Fruit fly (Drosophila melanogaster) whole organism, embryonic: ENCODE measurements around the gene Gga.

ENCODE experiments used
- CG10431 ChIP-seq: fragments of 200-800 bp; sonication (Bioruptor generic); optimal IDR thresholded peaks from 3 replicates; lab custom pipeline; 2018; ENCODE audit warnings: missing biosample characterization, mild to moderate bottlenecking, missing genetic modification characterization
- CG11398 ChIP-seq: fragments of 200-800 bp; sonication (Bioruptor generic); optimal IDR thresholded peaks from 2 replicates; lab custom pipeline; 2016; ENCODE audit warnings: missing biosample characterization, missing genetic modification characterization
- CG12155 ChIP-seq: fragments of 200-800 bp; sonication (Bioruptor generic); optimal IDR thresholded peaks from 3 replicates; lab custom pipeline; 2016; ENCODE audit warnings: missing biosample characterization, missing genetic modification characterization
- CG12391 ChIP-seq: fragments of 200-800 bp; sonication (Bioruptor generic); optimal IDR thresholded peaks from 3 replicates; lab custom pipeline; 2018; ENCODE audit warnings: missing biosample characterization, mild to moderate bottlenecking, missing genetic modification characterization, moderate library complexity
- CG12769 ChIP-seq: fragments of 200-800 bp; sonication (Bioruptor generic); optimal IDR thresholded peaks from 2 replicates; lab custom pipeline; 2019; ENCODE audit warnings: missing biosample characterization, mild to moderate bottlenecking, missing genetic modification characterization, moderate library complexity
- CG13296 ChIP-seq: fragments of 200-800 bp; sonication (Bioruptor generic); optimal IDR thresholded peaks from 3 replicates; lab custom pipeline; 2018; ENCODE audit warnings: missing biosample characterization, mild to moderate bottlenecking, missing genetic modification characterization
- CG16863 ChIP-seq: fragments of 200-800 bp; sonication (Bioruptor generic); optimal IDR thresholded peaks from 3 replicates; lab custom pipeline; 2016; ENCODE audit warnings: missing biosample characterization, missing genetic modification characterization
- CG1832 ChIP-seq: fragments of 200-800 bp; sonication (Bioruptor generic); optimal IDR thresholded peaks from 2 replicates; lab custom pipeline; 2017; ENCODE audit warnings: missing biosample characterization, mild to moderate bottlenecking, missing genetic modification characterization, inconsistent platforms
- CG2678 ChIP-seq: fragments of 200-800 bp; sonication (Bioruptor generic); optimal IDR thresholded peaks from 3 replicates; lab custom pipeline; 2019; ENCODE audit warnings: missing biosample characterization, mild to moderate bottlenecking, missing genetic modification characterization, moderate library complexity
- CG32767 ChIP-seq: fragments of 200-800 bp; sonication (Bioruptor generic); IDR thresholded peaks from 2 replicates; pipeline ENCODE4 v1.3.6; 2022; ENCODE audit warnings: missing biosample characterization, missing genetic modification characterization
- CG3995 ChIP-seq: fragments of 200-800 bp; sonication (Bioruptor generic); optimal IDR thresholded peaks from 3 replicates; lab custom pipeline; 2016; ENCODE audit warnings: missing biosample characterization, missing genetic modification characterization
- CG4424 ChIP-seq: fragments of 200-800 bp; sonication (Bioruptor generic); optimal IDR thresholded peaks from 3 replicates; lab custom pipeline; 2016; ENCODE audit warnings: missing biosample characterization, missing genetic modification characterization
- CG4617 ChIP-seq: fragments of 200-800 bp; sonication (Bioruptor generic); optimal IDR thresholded peaks from 3 replicates; lab custom pipeline; 2016; ENCODE audit warnings: missing biosample characterization, missing genetic modification characterization, borderline replicate concordance
- CG6765 ChIP-seq: fragments of 200-800 bp; sonication (Bioruptor generic); optimal IDR thresholded peaks from 3 replicates; lab custom pipeline; 2017; ENCODE audit warnings: missing biosample characterization, mild to moderate bottlenecking, missing genetic modification characterization
- CG9215 ChIP-seq: fragments of 200-800 bp; sonication (Bioruptor generic); IDR thresholded peaks from 2 replicates; pipeline ENCODE4 v1.3.6; 2022; ENCODE audit warnings: missing biosample characterization, missing genetic modification characterization
- CTCF ChIP-seq: fragments of 200-800 bp; sonication (Bioruptor generic); optimal IDR thresholded peaks from 2 replicates; lab custom pipeline; 2017; ENCODE audit warnings: missing biosample characterization, mild to moderate bottlenecking, missing genetic modification characterization, moderate library complexity
- Chrac-16 ChIP-seq: fragments of 200-800 bp; sonication (Bioruptor generic); optimal IDR thresholded peaks from 3 replicates; lab custom pipeline; 2016; ENCODE audit warnings: missing biosample characterization, missing genetic modification characterization
- CkIIα-i1 ChIP-seq: fragments of 200-800 bp; sonication (Bioruptor generic); IDR thresholded peaks from 2 replicates; pipeline ENCODE4 v1.3.6; 2022; ENCODE audit warnings: missing biosample characterization, missing genetic modification characterization
- Deaf1 ChIP-seq: fragments of 200-800 bp; optimal IDR thresholded peaks from 3 replicates; lab custom pipeline; 2019; ENCODE audit warnings: missing biosample characterization, mild to moderate bottlenecking, missing genetic modification characterization, moderate library complexity
- Fer1 ChIP-seq: fragments of 200-800 bp; sonication (Bioruptor generic); optimal IDR thresholded peaks from 2 replicates; lab custom pipeline; 2017; ENCODE audit warnings: missing biosample characterization, mild to moderate bottlenecking, missing genetic modification characterization
- Gug ChIP-seq: fragments of 200-800 bp; sonication (Bioruptor generic); IDR thresholded peaks from 4 replicates; pipeline ENCODE4 v1.3.6; 2022; ENCODE audit warnings: missing biosample characterization, missing genetic modification characterization
- HLH3B ChIP-seq: fragments of 200-800 bp; sonication (Bioruptor generic); IDR thresholded peaks from 2 replicates; pipeline ENCODE4 v1.3.6; 2022; ENCODE audit warnings: missing biosample characterization, missing genetic modification characterization
- Jarid2 ChIP-seq: fragments of 200-800 bp; sonication (Bioruptor generic); optimal IDR thresholded peaks from 3 replicates; lab custom pipeline; 2017; ENCODE audit warnings: mild to moderate bottlenecking, missing biosample characterization, missing genetic modification reagents, missing genetic modification characterization
- Meics ChIP-seq: fragments of 200-800 bp; sonication (Bioruptor generic); optimal IDR thresholded peaks from 2 replicates; lab custom pipeline; 2017; ENCODE audit warnings: missing biosample characterization, mild to moderate bottlenecking, missing genetic modification characterization
- Nf-YA ChIP-seq: fragments of 200-800 bp; sonication (Bioruptor generic); IDR thresholded peaks from 2 replicates; pipeline ENCODE4 v1.3.6; 2022; ENCODE audit warnings: missing biosample characterization, missing genetic modification characterization
- Pdp1 ChIP-seq, 2 experiments: fragments of 200-800 bp; sonication (Bioruptor generic); optimal IDR thresholded peaks; 3 replicates each; lab custom pipeline; 2016; ENCODE audit warnings: missing biosample characterization in 2 of 2, missing genetic modification characterization in 2 of 2, mild to moderate bottlenecking in 1 of 2, moderate library complexity in 1 of 2
- Poxn ChIP-seq: fragments of 200-800 bp; sonication (Bioruptor generic); IDR thresholded peaks from 2 replicates; pipeline ENCODE4 v1.3.6; 2022; ENCODE audit warnings: missing biosample characterization, missing genetic modification characterization
- Ravus ChIP-seq: fragments of 200-800 bp; sonication (Bioruptor generic); IDR thresholded peaks from 2 replicates; pipeline ENCODE4 v1.3.6; 2022; ENCODE audit warnings: missing biosample characterization, missing genetic modification characterization
- Tbp ChIP-seq: fragments of >200 bp; optimal IDR thresholded peaks from 2 replicates; lab custom pipeline; 2018; ENCODE audit warnings: missing biosample characterization, missing genetic modification characterization
- bbx ChIP-seq: fragments of 200-800 bp; sonication (Bioruptor generic); IDR thresholded peaks from 2 replicates; pipeline ENCODE4 v1.3.6; 2022; ENCODE audit warnings: missing biosample characterization, missing genetic modification characterization; ENCODE audit not compliant: partially characterized antibody
- bigmax ChIP-seq: fragments of 200-800 bp; sonication (Bioruptor generic); optimal IDR thresholded peaks from 2 replicates; lab custom pipeline; 2018; ENCODE audit warnings: missing biosample characterization, mild to moderate bottlenecking, missing genetic modification characterization
- cwo ChIP-seq: fragments of 200-800 bp; sonication (Bioruptor generic); optimal IDR thresholded peaks from 3 replicates; lab custom pipeline; 2017; ENCODE audit warnings: missing biosample characterization, missing genetic modification characterization, mild to moderate bottlenecking, moderate library complexity, missing genetic modification reagents
- disco-r ChIP-seq: fragments of 200-800 bp; sonication (Bioruptor generic); optimal IDR thresholded peaks from 2 replicates; lab custom pipeline; 2016; ENCODE audit warnings: missing biosample characterization, missing genetic modification characterization
- gem ChIP-seq: fragments of 200-800 bp; sonication (Bioruptor generic); optimal IDR thresholded peaks from 2 replicates; lab custom pipeline; 2019; ENCODE audit warnings: missing biosample characterization, mild to moderate bottlenecking, missing genetic modification characterization, moderate library complexity
- maf-S ChIP-seq: fragments of 200-800 bp; sonication (Bioruptor generic); optimal IDR thresholded peaks from 2 replicates; lab custom pipeline; 2016; ENCODE audit warnings: missing biosample characterization, missing genetic modification characterization
- odd ChIP-seq: fragments of 200-800 bp; sonication (Bioruptor generic); optimal IDR thresholded peaks from 2 replicates; lab custom pipeline; 2017; ENCODE audit warnings: missing biosample characterization, mild to moderate bottlenecking, missing genetic modification characterization
- psq ChIP-seq: fragments of 200-800 bp; sonication (Bioruptor generic); optimal IDR thresholded peaks from 2 replicates; lab custom pipeline; 2017; ENCODE audit warnings: missing biosample characterization, missing genetic modification characterization
- salm ChIP-seq: fragments of 200-800 bp; sonication (Bioruptor generic); optimal IDR thresholded peaks from 2 replicates; lab custom pipeline; 2018; ENCODE audit warnings: missing biosample characterization, mild to moderate bottlenecking, missing genetic modification characterization
- ssp ChIP-seq: fragments of 200-800 bp; sonication (Bioruptor generic); IDR thresholded peaks from 2 replicates; pipeline ENCODE4 v1.3.6; 2022; ENCODE audit warnings: missing biosample characterization, missing genetic modification characterization
- tgo ChIP-seq: fragments of 200-800 bp; sonication (Bioruptor generic); IDR thresholded peaks from 3 replicates; pipeline ENCODE4 v1.3.6; 2022; ENCODE audit warnings: missing biosample characterization, missing genetic modification characterization
- tio ChIP-seq: fragments of 200-800 bp; sonication (Bioruptor generic); optimal IDR thresholded peaks from 2 replicates; lab custom pipeline; 2017; ENCODE audit warnings: missing biosample characterization, missing genetic modification characterization, inconsistent platforms
- trem ChIP-seq: fragments of 200-800 bp; optimal IDR thresholded peaks from 3 replicates; lab custom pipeline; 2019; ENCODE audit warnings: missing biosample characterization, mild to moderate bottlenecking, missing genetic modification characterization, moderate library complexity
- wek ChIP-seq: fragments of 200-800 bp; sonication (Bioruptor generic); optimal IDR thresholded peaks from 3 replicates; lab custom pipeline; 2018; ENCODE audit warnings: missing biosample characterization, mild to moderate bottlenecking, missing genetic modification characterization, moderate library complexity

Gga gene

DNA sequence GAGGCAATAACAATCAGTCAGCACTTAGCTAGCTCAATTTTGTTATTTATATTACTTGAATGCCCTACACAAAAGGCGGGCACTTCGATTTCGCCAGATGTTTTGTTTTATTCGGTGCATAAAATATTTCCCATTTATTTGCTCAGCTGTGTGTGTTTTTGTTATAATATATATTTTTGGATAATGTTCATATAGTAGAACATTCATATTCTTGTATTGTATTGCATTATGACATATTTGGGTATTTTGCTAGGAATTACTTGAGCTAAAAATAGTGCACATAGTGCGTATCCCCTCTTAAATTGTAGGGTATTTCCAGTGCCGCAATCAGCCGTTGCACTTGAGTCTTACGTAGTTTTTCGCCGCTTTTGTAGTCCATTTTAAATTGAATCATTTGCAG, 10.9 kb upstream of the Gga start (continued):
- TF ChIP-seq CG6765, result no peak
- no peak for TF ChIP-seq wek (GFP tag; lab: Kevin White, UChicago)
- TF ChIP-seq CG16863 (GFP tag; lab: Kevin White, UChicago), result no peak
- TF ChIP-seq bbx (GFP tag; lab: Robert Waterston, UW), result no peak
- peak; percentile 52 for TF ChIP-seq CG13296 (GFP tag; lab: Kevin White, UChicago)
- no peak for TF ChIP-seq CG3995 (GFP tag; lab: Kevin White, UChicago)
- TF ChIP-seq CG12155 (GFP tag; lab: Kevin White, UChicago), result no peak
- peak; percentile 22 for TF ChIP-seq CG12769
- TF ChIP-seq CG12391 (tag; lab: Kevin White, UChicago), result peak; percentile 44
- no peak for TF ChIP-seq CkIIα-i1
- TF ChIP-seq Tbp (GFP tag; lab: Kevin White, UChicago), result no peak
- TF ChIP-seq ssp, result no peak
- peak; percentile 17 for TF ChIP-seq CG4424 (GFP tag; lab: Kevin White, UChicago)
- TF ChIP-seq Poxn (GFP tag; lab: Robert Waterston, UW), result no peak
- TF ChIP-seq CG11398 (GFP tag; lab: Kevin White, UChicago), result no peak
- no peak for TF ChIP-seq Gug (GFP tag; lab: Robert Waterston, UW)
- no peak for TF ChIP-seq CG32767 (GFP tag; lab: Robert Waterston, UW)
- peak; percentile 36 for TF ChIP-seq odd (GFP tag; lab: Kevin White, UChicago)
- no peak for TF ChIP-seq CG10431 (GFP tag; lab: Kevin White, UChicago)
- no peak for TF ChIP-seq Ravus
- TF ChIP-seq tio (GFP tag; lab: Kevin White, UChicago), result peak; percentile 39
- peak; percentile 63 for TF ChIP-seq Fer1 (GFP tag; lab: Kevin White, UChicago)
- TF ChIP-seq HLH3B, result no peak
- no peak for TF ChIP-seq Nf-YA (GFP tag; lab: Robert Waterston, UW)
- TF ChIP-seq CG2678 (tag; lab: Kevin White, UChicago), result peak; percentile 72
- TF ChIP-seq disco-r (GFP tag; lab: Kevin White, UChicago), result no peak
- no peak for TF ChIP-seq CG1832
- TF ChIP-seq salm (tag; lab: Kevin White, UChicago), result no peak
- TF ChIP-seq trem (tag; lab: Kevin White, UChicago), result no peak
- TF ChIP-seq, all 482 proteins: peak for 156

DNA sequence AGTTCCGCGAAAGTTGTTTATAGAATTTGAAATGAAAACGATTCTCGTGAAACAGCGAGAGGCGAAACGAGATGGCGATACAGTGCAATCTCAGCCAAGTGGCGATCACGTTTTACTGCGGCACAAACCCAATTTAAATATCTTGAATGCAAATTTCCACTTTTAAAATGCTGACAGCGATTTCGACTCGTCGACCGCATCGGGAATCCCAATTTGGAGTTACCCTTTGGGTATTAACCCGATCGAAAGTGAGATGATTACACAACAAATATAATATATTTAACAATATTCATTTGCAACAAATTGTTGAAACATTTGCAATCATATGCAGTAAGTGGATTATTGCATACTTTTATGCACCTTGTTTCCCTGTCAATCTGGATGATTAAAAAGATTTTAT, 10.2 kb upstream of the Gga start:
- 0 out of 3 replicates have a peak, but pooled peaks have one; percentile 4 for TF ChIP-seq tgo (GFP tag; lab: Robert Waterston, UW)
- TF ChIP-seq Deaf1 (tag; lab: Kevin White, UChicago), result no peak
- TF ChIP-seq bigmax (GFP tag; lab: Kevin White, UChicago), result no peak
- TF ChIP-seq CG4617, result no peak
- no peak for TF ChIP-seq Jarid2 (GFP tag; lab: Kevin White, UChicago)
- TF ChIP-seq maf-S (GFP tag; lab: Kevin White, UChicago), result no peak
- TF ChIP-seq CTCF, result no peak
- TF ChIP-seq Chrac-16 (GFP tag; lab: Kevin White, UChicago), result no peak

DNA sequence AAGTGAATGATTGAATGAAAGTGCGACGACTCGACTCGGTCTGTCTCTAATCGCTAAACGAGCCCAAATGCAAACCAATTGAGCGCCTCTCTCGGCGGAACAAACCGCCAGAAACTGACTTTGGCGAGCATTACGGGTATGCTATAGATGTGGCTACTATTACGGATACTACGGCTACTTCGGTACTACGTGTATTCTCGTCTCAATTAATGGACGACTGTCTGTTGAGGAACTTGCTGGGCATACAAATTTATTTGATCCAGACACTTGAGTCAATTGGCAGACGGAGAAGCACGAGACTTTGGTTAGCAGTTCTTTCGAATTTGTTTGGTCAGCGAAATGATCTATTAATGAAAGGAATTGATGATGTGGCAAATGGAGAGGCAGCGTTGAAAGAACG, 6.4 kb upstream of the Gga start:
- no peak for TF ChIP-seq psq (GFP tag; lab: Kevin White, UChicago)
- peak in 1 of 2 experiments; percentile 22 for TF ChIP-seq Pdp1 (GFP tag; optimal IDR thresholded peaks at IDR 0.05; lab: Kevin White, UChicago)
- no peak for TF ChIP-seq CG9215 (GFP tag; lab: Robert Waterston, UW)
- TF ChIP-seq gem (tag; lab: Kevin White, UChicago), result peak; percentile 10
- peak; percentile 71 for TF ChIP-seq Meics (GFP tag; lab: Kevin White, UChicago)
- TF ChIP-seq cwo (GFP tag; lab: Kevin White, UChicago), result peak; percentile 58
